Fruit fly (Drosophila melanogaster): ENCODE data around the gene mia.

mia gene

dm6 chr3R:5568590-5568989, 17.6 kb upstream of the mia start, which contains the start of the genes CG2931 and Rheb:
CG2931 (minus strand) TSS chr3R:5568615.
Rheb (plus strand) TSS chr3R:5568921.
- TF ChIP-seq GATAd (GFP tag; optimal IDR thresholded peaks at IDR 0.05) (no peak), Hr83 (GFP tag; optimal IDR thresholded peaks at IDR 0.05; ENCODE audit: poor library complexity, severe bottlenecking) (peak; percentile 27), sage (GFP tag; optimal IDR thresholded peaks at IDR 0.05) (no peak), psq (GFP tag; optimal IDR thresholded peaks at IDR 0.05) (peak; percentile 40), fru (GFP tag; optimal IDR thresholded peaks at IDR 0.05) (peak; percentile 44), Hnf4 (GFP tag; optimal IDR thresholded peaks at IDR 0.05) (peak; percentile 69), h (GFP tag; optimal IDR thresholded peaks at IDR 0.05) (peak; percentile 69), sv (GFP tag; optimal IDR thresholded peaks at IDR 0.05) (peak; percentile 66), dsf (GFP tag; optimal IDR thresholded peaks at IDR 0.05; ENCODE audit: borderline replicate concordance) (peak; percentile 33), dmrt93B (GFP tag; optimal IDR thresholded peaks at IDR 0.05) (no peak), HLH106 (tag; optimal IDR thresholded peaks at IDR 0.05) (peak; percentile 68), CG9705 (GFP tag; optimal IDR thresholded peaks at IDR 0.05) (peak; percentile 46), CrebA (GFP tag; optimal IDR thresholded peaks at IDR 0.05; ENCODE audit: borderline replicate concordance) (no peak), rgr (GFP tag; optimal IDR thresholded peaks at IDR 0.05) (peak; percentile 59), woc (GFP tag; optimal IDR thresholded peaks at IDR 0.05) (peak; percentile 79), Rel (GFP tag; optimal IDR thresholded peaks at IDR 0.05) (no peak), Rel (tag; optimal IDR thresholded peaks at IDR 0.05) (peak; percentile 13), dl (GFP tag; optimal IDR thresholded peaks at IDR 0.05; ENCODE audit: insufficient read depth in 1 of 2, partially characterized antibody in 2 of 2) (no peak), CG32264 (GFP tag; optimal IDR thresholded peaks at IDR 0.05) (no peak), jim (GFP tag; optimal IDR thresholded peaks at IDR 0.05) (no peak), OdsH (GFP tag; optimal IDR thresholded peaks at IDR 0.05) (peak; percentile 24), brk (GFP tag; optimal IDR thresholded peaks at IDR 0.05) (no peak), Dfd (GFP tag; optimal IDR thresholded peaks at IDR 0.05) (no peak), usp (GFP tag; optimal IDR thresholded peaks at IDR 0.05) (no peak), Hr78 (GFP tag; optimal IDR thresholded peaks at IDR 0.05) (no peak), Abd-B (GFP tag; optimal IDR thresholded peaks at IDR 0.05) (no peak), Jra (GFP tag; optimal IDR thresholded peaks at IDR 0.05) (peak; percentile 43), foxo (GFP tag; optimal IDR thresholded peaks at IDR 0.05) (peak in 1 of 2 experiments; percentile 71), pan (optimal IDR thresholded peaks at IDR 0.05) (no peak), Vsx2 (GFP tag; optimal IDR thresholded peaks at IDR 0.05; ENCODE audit: partially characterized antibody) (no peak), lola (GFP tag; optimal IDR thresholded peaks at IDR 0.05) (no peak), ey (GFP tag; optimal IDR thresholded peaks at IDR 0.05) (peak; percentile 52), Sp1 (GFP tag; optimal IDR thresholded peaks at IDR 0.05) (peak; percentile 34), br (GFP tag; optimal IDR thresholded peaks at IDR 0.05) (peak; percentile 67)

dm6 chr3R:5565623-5566022, 14.7 kb upstream of the mia start:
- TF ChIP-seq Hr78 (GFP tag; optimal IDR thresholded peaks at IDR 0.05) (no peak), dsf (GFP tag; optimal IDR thresholded peaks at IDR 0.05; ENCODE audit: borderline replicate concordance) (no peak), br (GFP tag; optimal IDR thresholded peaks at IDR 0.05) (peak; percentile 88), N (GFP tag; optimal IDR thresholded peaks at IDR 0.05) (no peak), Myc (optimal IDR thresholded peaks at IDR 0.05) (no peak), sage (GFP tag; optimal IDR thresholded peaks at IDR 0.05) (no peak), pan (optimal IDR thresholded peaks at IDR 0.05) (no peak), HLH106 (tag; optimal IDR thresholded peaks at IDR 0.05) (peak; percentile 72), Vsx2 (GFP tag; optimal IDR thresholded peaks at IDR 0.05; ENCODE audit: partially characterized antibody) (no peak), CG32264 (GFP tag; optimal IDR thresholded peaks at IDR 0.05) (peak; percentile 43), Hnf4 (GFP tag; optimal IDR thresholded peaks at IDR 0.05) (peak; percentile 78), foxo (GFP tag; optimal IDR thresholded peaks at IDR 0.05) (peak; percentile 68 to 84), woc (GFP tag; optimal IDR thresholded peaks at IDR 0.05) (no peak), CG9705 (GFP tag; optimal IDR thresholded peaks at IDR 0.05) (no peak), dl (GFP tag; optimal IDR thresholded peaks at IDR 0.05; ENCODE audit: insufficient read depth in 1 of 2, partially characterized antibody in 2 of 2) (no peak), ey (GFP tag; optimal IDR thresholded peaks at IDR 0.05) (peak; percentile 83), rgr (GFP tag; optimal IDR thresholded peaks at IDR 0.05) (peak; percentile 86), h (GFP tag; optimal IDR thresholded peaks at IDR 0.05) (peak; percentile 93), Jra (GFP tag; optimal IDR thresholded peaks at IDR 0.05) (peak; percentile 61), Hr83 (GFP tag; optimal IDR thresholded peaks at IDR 0.05; ENCODE audit: poor library complexity, severe bottlenecking) (no peak), usp (GFP tag; optimal IDR thresholded peaks at IDR 0.05) (no peak), Abd-B (GFP tag; optimal IDR thresholded peaks at IDR 0.05) (no peak), Dfd (GFP tag; optimal IDR thresholded peaks at IDR 0.05) (no peak), dmrt93B (GFP tag; optimal IDR thresholded peaks at IDR 0.05) (no peak), GATAd (GFP tag; optimal IDR thresholded peaks at IDR 0.05) (no peak), Rel (GFP tag; optimal IDR thresholded peaks at IDR 0.05) (peak; percentile 26), Rel (tag; optimal IDR thresholded peaks at IDR 0.05) (no peak), jim (GFP tag; optimal IDR thresholded peaks at IDR 0.05) (no peak), brk (GFP tag; optimal IDR thresholded peaks at IDR 0.05) (no peak), Dif (GFP tag; optimal IDR thresholded peaks at IDR 0.05; ENCODE audit: partially characterized antibody) (no peak), Mio (GFP tag; optimal IDR thresholded peaks at IDR 0.05) (no peak), Sp1 (GFP tag; optimal IDR thresholded peaks at IDR 0.05) (peak; percentile 74), sv (GFP tag; optimal IDR thresholded peaks at IDR 0.05) (peak; percentile 70), fru (GFP tag; optimal IDR thresholded peaks at IDR 0.05) (no peak), psq (GFP tag; optimal IDR thresholded peaks at IDR 0.05) (peak; percentile 64), tai (GFP tag; optimal IDR thresholded peaks at IDR 0.05) (no peak), lola (GFP tag; optimal IDR thresholded peaks at IDR 0.05) (no peak), OdsH (GFP tag; optimal IDR thresholded peaks at IDR 0.05) (peak; percentile 80), CrebA (GFP tag; optimal IDR thresholded peaks at IDR 0.05; ENCODE audit: borderline replicate concordance) (no peak)

All from whole organism, wandering third instar larva.